Worm (Caenorhabditis elegans): ENCODE measurements around the gene ZK757.2.

Gene ZK757.2

DNA sequence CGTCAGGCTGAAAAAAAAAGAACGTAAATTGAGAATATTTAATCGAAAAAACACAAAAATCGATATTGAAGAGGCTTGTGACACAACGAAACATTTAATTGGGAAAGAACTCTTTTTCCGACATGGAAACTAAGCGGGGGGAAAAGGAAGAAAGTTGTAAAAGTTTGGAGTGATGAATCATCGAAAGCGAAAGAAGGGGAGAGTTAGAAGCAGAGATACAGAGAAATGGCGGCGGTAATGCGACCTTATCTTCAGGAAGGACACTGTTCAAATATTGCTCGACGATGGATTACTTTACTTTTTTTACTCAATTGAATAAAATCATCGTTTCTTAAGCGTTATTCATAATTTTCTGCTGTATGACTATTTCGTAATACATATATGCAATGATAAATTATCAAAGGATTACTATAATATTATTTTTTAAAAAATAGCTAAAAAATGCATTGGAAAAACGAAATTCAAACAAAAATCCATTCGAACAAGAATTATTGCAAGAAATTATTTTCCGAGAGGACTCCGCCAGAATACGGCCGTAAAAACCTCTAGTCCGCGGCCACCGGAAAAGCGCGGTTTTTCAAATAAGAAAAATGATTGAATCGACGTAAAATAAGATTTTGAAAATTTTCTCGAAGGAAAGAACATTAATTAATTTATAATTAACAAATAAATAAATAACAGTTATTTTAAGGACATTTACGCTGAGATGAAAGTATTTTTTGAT is 10.8 kb downstream of the ZK757.2 start, which contains the start of gene dhhc-4:
dhhc-4 (minus strand) TSS at position 13 of the 724 bp plus-strand sequence.
- TF ChIP-seq jun-1 (tag; optimal IDR thresholded peaks at IDR 0.05) (peak; percentile 14), lsy-12 (tag; optimal IDR thresholded peaks at IDR 0.05) (peak; percentile 52), lin-39 (tag; optimal IDR thresholded peaks at IDR 0.05) (peak; percentile 42), nhr-43 (tag; optimal IDR thresholded peaks at IDR 0.05; ENCODE audit: poor library complexity, severe bottlenecking) (peak; percentile 86), snpc-4 (tag; optimal IDR thresholded peaks at IDR 0.05) (no peak), nhr-67 (tag; optimal IDR thresholded peaks at IDR 0.05) (no peak), ama-1 (optimal IDR thresholded peaks at IDR 0.05) (peak; percentile 6), eor-1 (tag; optimal IDR thresholded peaks at IDR 0.05) (no peak), zag-1 (tag; optimal IDR thresholded peaks at IDR 0.05) (no peak), lin-15B (tag; optimal IDR thresholded peaks at IDR 0.05) (peak; percentile 52), ceh-9 (tag; optimal IDR thresholded peaks at IDR 0.05) (no peak), nhr-76 (tag; optimal IDR thresholded peaks at IDR 0.05) (no peak), R02D3.7 (tag; optimal IDR thresholded peaks at IDR 0.05) (peak; percentile 26), pha-4 (tag; optimal IDR thresholded peaks at IDR 0.05) (peak; percentile 11), elt-3 (tag; optimal IDR thresholded peaks at IDR 0.05) (no peak), fkh-10 (GFP tag; optimal IDR thresholded peaks at IDR 0.05) (no peak), mdl-1 (tag; optimal IDR thresholded peaks at IDR 0.05) (no peak), aly-2 (tag; optimal IDR thresholded peaks at IDR 0.05) (no peak), tbx-2 (tag; optimal IDR thresholded peaks at IDR 0.05) (peak; percentile 28), elt-1 (tag; optimal IDR thresholded peaks at IDR 0.05) (peak; percentile 26), daf-12 (tag; optimal IDR thresholded peaks at IDR 0.05) (no peak), skn-1 (tag; optimal IDR thresholded peaks at IDR 0.05) (no peak), fos-1 (tag; optimal IDR thresholded peaks at IDR 0.05) (peak; percentile 30), nhr-23 (tag; optimal IDR thresholded peaks at IDR 0.05) (no peak), fkh-2 (tag; optimal IDR thresholded peaks at IDR 0.05) (no peak), ceh-16 (tag; optimal IDR thresholded peaks at IDR 0.05) (no peak), nhr-28 (tag; optimal IDR thresholded peaks at IDR 0.05) (no peak), sea-2 (GFP tag; optimal IDR thresholded peaks at IDR 0.05) (no peak), egl-5 (tag; optimal IDR thresholded peaks at IDR 0.05) (peak; percentile 50), ztf-4 (tag; optimal IDR thresholded peaks at IDR 0.05) (no peak), mml-1 (tag; optimal IDR thresholded peaks at IDR 0.05) (no peak), nhr-25 (tag; optimal IDR thresholded peaks at IDR 0.05) (no peak), pqm-1 (tag; optimal IDR thresholded peaks at IDR 0.05) (peak; percentile 20), hmg-11 (tag; optimal IDR thresholded peaks at IDR 0.05) (no peak), nhr-77 (tag; optimal IDR thresholded peaks at IDR 0.05) (no peak), ceh-28 (tag; optimal IDR thresholded peaks at IDR 0.05) (no peak), nfya-1 (tag; optimal IDR thresholded peaks at IDR 0.05; ENCODE audit: insufficient read depth) (peak; percentile 68), ZK546.5 (tag; optimal IDR thresholded peaks at IDR 0.05) (peak; percentile 33), elt-2 (tag; optimal IDR thresholded peaks at IDR 0.05) (peak; percentile 39), ceh-82 (tag; optimal IDR thresholded peaks at IDR 0.05) (peak; percentile 47)

DNA sequence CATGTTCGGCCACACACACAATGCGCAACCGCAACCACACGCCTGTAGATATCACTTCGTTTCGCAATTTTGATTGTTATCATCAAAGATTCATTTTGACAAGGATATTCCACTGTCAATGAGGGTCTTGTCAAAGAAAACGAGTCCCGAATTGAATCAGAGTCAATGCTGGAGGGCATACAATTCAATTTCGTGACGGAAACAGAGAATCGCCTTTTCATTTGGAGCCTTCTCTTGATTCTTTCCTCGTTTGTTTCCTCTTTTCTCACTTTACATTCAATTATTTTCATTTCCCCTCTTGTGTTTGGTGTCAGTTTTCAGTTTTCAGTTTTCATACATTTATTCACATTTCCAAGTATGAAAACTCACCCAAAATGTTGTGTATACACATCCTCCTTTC is 11.4 kb downstream of the ZK757.2 start:
- no peak for TF ChIP-seq ceh-28 (tag; optimal IDR thresholded peaks at IDR 0.05)
- peak; percentile 41 for TF ChIP-seq nhr-23 (tag; optimal IDR thresholded peaks at IDR 0.05)
- no peak for TF ChIP-seq nhr-77 (tag; optimal IDR thresholded peaks at IDR 0.05)
- TF ChIP-seq unc-62 (GFP tag; optimal IDR thresholded peaks at IDR 0.05) = no peak

ce11 chrIII:9862469-9862868 is 16.3 kb downstream of the ZK757.2 start:
- no peak for TF ChIP-seq ama-1 (optimal IDR thresholded peaks at IDR 0.05)
- no peak for TF ChIP-seq sea-2 (GFP tag; optimal IDR thresholded peaks at IDR 0.05)
- TF ChIP-seq egl-27 (tag; optimal IDR thresholded peaks at IDR 0.05) = no peak
- TF ChIP-seq egl-5 (tag; optimal IDR thresholded peaks at IDR 0.05) = no peak
- no peak for TF ChIP-seq pha-4 (tag; optimal IDR thresholded peaks at IDR 0.05)
- no peak for TF ChIP-seq hmg-11 (tag; optimal IDR thresholded peaks at IDR 0.05)
- TF ChIP-seq aly-2 (tag; optimal IDR thresholded peaks at IDR 0.05) = no peak

Data from whole organism, L3 larva.